Worm (Caenorhabditis elegans): ENCODE data around the gene C01B10.6.
"Not testable (repeated sequence)": the region's sequence is repeated elsewhere in the genome, so short reads cannot be mapped to it uniquely, and the experiment has no call there.

Gene C01B10.6

ce11 chrIV:6597918-6598317 is 42.1 kb upstream of the C01B10.6 start, which contains the start of gene nspb-4:
TSS of gene nspb-4 (plus strand) at chrIV:6598218.
- not testable (repeated sequence) for TF ChIP-seq unc-3 (GFP tag; conservative IDR thresholded peaks at IDR 0.05); unc-3 (tag; optimal IDR thresholded peaks at IDR 0.05); fax-1 (tag; optimal IDR thresholded peaks at IDR 0.05); pag-3 (tag; optimal IDR thresholded peaks at IDR 0.05; ENCODE audit: borderline replicate concordance)

- TF ChIP-seq che-1 (tag; optimal IDR thresholded peaks at IDR 0.05); K09A11.1 (tag; optimal IDR thresholded peaks at IDR 0.05; ENCODE audit: insufficient read depth); elt-2 (tag; optimal IDR thresholded peaks at IDR 0.05): not testable (repeated sequence)
These were observed 41.2 kb upstream of the C01B10.6 start, which contains the start of gene nspb-5 for ce11 chrIV:6598740-6599139. TSS of gene nspb-5 (plus strand) at chrIV:6599040.

ce11 chrIV:6599447-6599846 is 40.5 kb upstream of the C01B10.6 start, which contains the start of gene F38A5.8:
TSS of gene F38A5.8 (plus strand) at chrIV:6599747.
- TF ChIP-seq C08G9.2 (tag; optimal IDR thresholded peaks at IDR 0.05), result no peak
- no peak for TF ChIP-seq ceh-9 (tag; optimal IDR thresholded peaks at IDR 0.05)
- TF ChIP-seq ceh-30 (tag; optimal IDR thresholded peaks at IDR 0.05), result no peak
- no peak for TF ChIP-seq hlh-30 (tag; optimal IDR thresholded peaks at IDR 0.05; ENCODE audit: insufficient read depth)
- TF ChIP-seq tbx-2 (tag; optimal IDR thresholded peaks at IDR 0.05), result no peak
- no peak for TF ChIP-seq ceh-24 (tag; optimal IDR thresholded peaks at IDR 0.05)
- no peak for TF ChIP-seq ztf-16 (tag; optimal IDR thresholded peaks at IDR 0.05)
- no peak for TF ChIP-seq nhr-232 (tag; optimal IDR thresholded peaks at IDR 0.05)
- no peak for TF ChIP-seq sdc-2 (tag; optimal IDR thresholded peaks at IDR 0.05)

- TF ChIP-seq lin-11 (tag; optimal IDR thresholded peaks at IDR 0.05), result no peak
- TF ChIP-seq ceh-48 (tag; optimal IDR thresholded peaks at IDR 0.05), result peak; percentile 40
- TF ChIP-seq pha-4 (tag; optimal IDR thresholded peaks at IDR 0.05), result no peak
- TF ChIP-seq ceh-34 (tag; optimal IDR thresholded peaks at IDR 0.05), result no peak
- TF ChIP-seq hlh-30 (tag; optimal IDR thresholded peaks at IDR 0.05; ENCODE audit: insufficient read depth), result peak; percentile 5
These were observed 38.7 kb upstream of the C01B10.6 start, which contains the start of gene sup-36 for ce11 chrIV:6601213-6601724. TSS of gene sup-36 (plus strand) at chrIV:6601674.

ce11 chrIV:6602376-6602775 is 37.6 kb upstream of the C01B10.6 start, which contains the start of gene F15B10.3:
TSS of gene F15B10.3 (plus strand) at chrIV:6602676.
- TF ChIP-seq syd-9 (tag; optimal IDR thresholded peaks at IDR 0.05) (no peak), ztf-16 (tag; optimal IDR thresholded peaks at IDR 0.05) (no peak), ceh-31 (tag; optimal IDR thresholded peaks at IDR 0.05) (no peak), pag-3 (tag; optimal IDR thresholded peaks at IDR 0.05; ENCODE audit: borderline replicate concordance) (no peak), ttx-3 (tag; optimal IDR thresholded peaks at IDR 0.05) (no peak), tbx-7 (tag; optimal IDR thresholded peaks at IDR 0.05) (no peak), npax-4 (tag; optimal IDR thresholded peaks at IDR 0.05) (no peak), rnt-1 (tag; optimal IDR thresholded peaks at IDR 0.05) (no peak), K02D7.2 (tag; optimal IDR thresholded peaks at IDR 0.05) (no peak), dmd-4 (tag; optimal IDR thresholded peaks at IDR 0.05; ENCODE audit: borderline replicate concordance) (no peak), ceh-2 (tag; optimal IDR thresholded peaks at IDR 0.05) (no peak), ceh-18 (tag; optimal IDR thresholded peaks at IDR 0.05) (no peak), pha-2 (tag; optimal IDR thresholded peaks at IDR 0.05) (no peak), nfya-1 (tag; optimal IDR thresholded peaks at IDR 0.05) (no peak), fax-1 (tag; optimal IDR thresholded peaks at IDR 0.05) (no peak)

ce11 chrIV:6603549-6603948 is 36.4 kb upstream of the C01B10.6 start:
- TF ChIP-seq pha-2 (tag; optimal IDR thresholded peaks at IDR 0.05) (no peak), eyg-1 (tag; optimal IDR thresholded peaks at IDR 0.05) (no peak), fkh-10 (GFP tag; optimal IDR thresholded peaks at IDR 0.05) (no peak), ceh-45 (GFP tag; IDR thresholded peaks at IDR 0.05) (no peak), fax-1 (tag; optimal IDR thresholded peaks at IDR 0.05) (no peak), ceh-2 (tag; optimal IDR thresholded peaks at IDR 0.05) (no peak), gmeb-2 (tag; optimal IDR thresholded peaks at IDR 0.05) (no peak), sdc-2 (tag; optimal IDR thresholded peaks at IDR 0.05) (no peak), ztf-16 (tag; optimal IDR thresholded peaks at IDR 0.05) (no peak), T23F11.4 (GFP tag; optimal IDR thresholded peaks at IDR 0.05) (no peak), ceh-34 (tag; optimal IDR thresholded peaks at IDR 0.05) (no peak), dmd-4 (tag; optimal IDR thresholded peaks at IDR 0.05; ENCODE audit: borderline replicate concordance) (no peak), pha-4 (tag; optimal IDR thresholded peaks at IDR 0.05) (no peak), ceh-18 (tag; optimal IDR thresholded peaks at IDR 0.05) (no peak), madf-2 (tag; optimal IDR thresholded peaks at IDR 0.05) (no peak), elt-4 (tag; optimal IDR thresholded peaks at IDR 0.05) (no peak), ets-4 (tag; optimal IDR thresholded peaks at IDR 0.05) (no peak)
